Worm (Caenorhabditis elegans): Measurements from ENCODE around the gene try-13.
"Not testable (repeated sequence)": the region's sequence is repeated elsewhere in the genome, so short reads cannot be mapped to it uniquely, and the experiment has no call there.

The try-13 gene

ce11 chrV:7437985-7438384 is 1.9 kb upstream of the try-13 start, which contains the start of gene F25E5.16:
Gene F25E5.16 (plus strand): TSS chrV:7438285.
- TF ChIP-seq him-1 (tag; optimal IDR thresholded peaks at IDR 0.05) (no peak), W03F9.2 (tag; optimal IDR thresholded peaks at IDR 0.05) (no peak), dao-5 (tag; optimal IDR thresholded peaks at IDR 0.05) (no peak)

- TF ChIP-seq W03F9.2, dao-5, him-1 (tag; optimal IDR thresholded peaks at IDR 0.05): not testable (repeated sequence)
Measured at ce11 chrV:7444331-7444730, 4.4 kb downstream of the try-13 start, which contains the start of gene nhr-141. Gene nhr-141 (plus strand): TSS chrV:7444661.

- TF ChIP-seq W03F9.2 (tag; optimal IDR thresholded peaks at IDR 0.05) (no peak), him-1 (tag; optimal IDR thresholded peaks at IDR 0.05) (no peak), dao-5 (tag; optimal IDR thresholded peaks at IDR 0.05) (no peak)
Measured at ce11 chrV:7446965-7447364, 7.1 kb downstream of the try-13 start, which contains the start of gene F25E5.5. Gene F25E5.5 (plus strand): TSS chrV:7447265.

ce11 chrV:7449303-7449827 is 9.5 kb downstream of the try-13 start, which contains the start of gene try-12:
Gene try-12 (plus strand): TSS chrV:7449353.
- TF ChIP-seq him-1 (tag; optimal IDR thresholded peaks at IDR 0.05) (no peak), W03F9.2 (tag; optimal IDR thresholded peaks at IDR 0.05) (no peak), dao-5 (tag; optimal IDR thresholded peaks at IDR 0.05) (no peak)

- TF ChIP-seq W03F9.2 (tag; optimal IDR thresholded peaks at IDR 0.05) (no peak), him-1 (tag; optimal IDR thresholded peaks at IDR 0.05) (no peak), dao-5 (tag; optimal IDR thresholded peaks at IDR 0.05) (no peak)
Measured at ce11 chrV:7451421-7451820, 11.5 kb downstream of the try-13 start, which contains the start of gene try-11. Gene try-11 (plus strand): TSS chrV:7451721.

ce11 chrV:7454236-7454635 is 14.3 kb downstream of the try-13 start, which contains the start of gene try-8:
Gene try-8 (minus strand): TSS chrV:7454336.
- TF ChIP-seq him-1 (tag; optimal IDR thresholded peaks at IDR 0.05) (no peak), dao-5 (tag; optimal IDR thresholded peaks at IDR 0.05) (no peak), W03F9.2 (tag; optimal IDR thresholded peaks at IDR 0.05) (no peak)

ce11 chrV:7455008-7455407 is 15.1 kb downstream of the try-13 start, which contains the start of gene F25E5.2:
Gene F25E5.2 (plus strand): TSS chrV:7455308.
- TF ChIP-seq W03F9.2 (tag; optimal IDR thresholded peaks at IDR 0.05) (no peak), him-1 (tag; optimal IDR thresholded peaks at IDR 0.05) (no peak), dao-5 (tag; optimal IDR thresholded peaks at IDR 0.05) (no peak)

ce11 chrV:7460898-7461297 is 21.0 kb downstream of the try-13 start, which contains the start of gene srh-92:
Gene srh-92 (minus strand): TSS chrV:7460998.
- no peak for TF ChIP-seq him-1 (tag; optimal IDR thresholded peaks at IDR 0.05)
- no peak for TF ChIP-seq dao-5 (tag; optimal IDR thresholded peaks at IDR 0.05)
- TF ChIP-seq W03F9.2 (tag; optimal IDR thresholded peaks at IDR 0.05): no peak

- TF ChIP-seq W03F9.2 (tag; optimal IDR thresholded peaks at IDR 0.05) (no peak), him-1 (tag; optimal IDR thresholded peaks at IDR 0.05) (no peak), dao-5 (tag; optimal IDR thresholded peaks at IDR 0.05) (no peak)
Measured at ce11 chrV:7464696-7465095, 24.8 kb downstream of the try-13 start, which contains the start of gene srh-89. Gene srh-89 (minus strand): TSS chrV:7464796.

- TF ChIP-seq W03F9.2 (tag; optimal IDR thresholded peaks at IDR 0.05) (no peak), him-1 (tag; optimal IDR thresholded peaks at IDR 0.05) (no peak), dao-5 (tag; optimal IDR thresholded peaks at IDR 0.05) (no peak)
Measured at ce11 chrV:7465509-7465908, 25.6 kb downstream of the try-13 start, which contains the start of gene F25E5.1. Gene F25E5.1 (plus strand): TSS chrV:7465884.

- no peak for TF ChIP-seq him-1 (tag; optimal IDR thresholded peaks at IDR 0.05)
- no peak for TF ChIP-seq dao-5 (tag; optimal IDR thresholded peaks at IDR 0.05)
- TF ChIP-seq W03F9.2 (tag; optimal IDR thresholded peaks at IDR 0.05): no peak
Measured at ce11 chrV:7472815-7473214, 32.9 kb downstream of the try-13 start, which contains the start of gene str-28. Gene str-28 (minus strand): TSS chrV:7472915.

- TF ChIP-seq W03F9.2 (tag; optimal IDR thresholded peaks at IDR 0.05) (no peak), him-1 (tag; optimal IDR thresholded peaks at IDR 0.05) (no peak), dao-5 (tag; optimal IDR thresholded peaks at IDR 0.05) (no peak)
Measured at ce11 chrV:7476766-7477165, 36.9 kb downstream of the try-13 start, which contains the start of gene srh-125. Gene srh-125 (minus strand): TSS chrV:7476866.

- TF ChIP-seq dao-5 (tag; optimal IDR thresholded peaks at IDR 0.05) (no peak), W03F9.2 (tag; optimal IDR thresholded peaks at IDR 0.05) (no peak), him-1 (tag; optimal IDR thresholded peaks at IDR 0.05) (no peak)
Measured at ce11 chrV:7478404-7478803, 38.5 kb downstream of the try-13 start, which contains the start of gene str-190. Gene str-190 (minus strand): TSS chrV:7478504.

ce11 chrV:7480949-7481348 is 41.0 kb downstream of the try-13 start, which contains the start of gene C18B10.6:
Gene C18B10.6 (minus strand): TSS chrV:7481049.
- TF ChIP-seq W03F9.2 (tag; optimal IDR thresholded peaks at IDR 0.05) (no peak), dao-5 (tag; optimal IDR thresholded peaks at IDR 0.05) (no peak), him-1 (tag; optimal IDR thresholded peaks at IDR 0.05) (no peak)
